Worm (Caenorhabditis elegans) whole organism, L3 larva: ENCODE results near the gene mix-1.

Experiments used
- R02D3.7 ChIP-seq: fragments of 150-350 bp; optimal IDR thresholded peaks from 2 replicates; lab custom pipeline; 2014; ENCODE audit warnings: missing biosample characterization, missing genetic modification characterization
- ZK546.5 ChIP-seq: sonication (generic microtip); optimal IDR thresholded peaks from 2 replicates; lab custom pipeline; 2017; ENCODE audit warnings: missing biosample characterization, missing genetic modification characterization
- aly-2 ChIP-seq: fragments of 150-350 bp; optimal IDR thresholded peaks from 2 replicates; lab custom pipeline; 2014; ENCODE audit warnings: missing biosample characterization, missing genetic modification characterization
- ama-1 ChIP-seq: fragments of 150-350 bp; optimal IDR thresholded peaks from 2 replicates; lab custom pipeline; 2018
- ceh-28 ChIP-seq: fragments of 150-350 bp; optimal IDR thresholded peaks from 2 replicates; lab custom pipeline; 2014; ENCODE audit warnings: missing biosample characterization, missing genetic modification reagents, missing genetic modification characterization
- ceh-82 ChIP-seq: fragments of 150-350 bp; optimal IDR thresholded peaks from 2 replicates; lab custom pipeline; 2014; ENCODE audit warnings: missing biosample characterization, missing genetic modification characterization
- ceh-9 ChIP-seq: sonication (generic microtip); optimal IDR thresholded peaks from 2 replicates; lab custom pipeline; 2018; ENCODE audit warnings: missing biosample characterization, missing genetic modification characterization
- daf-12 ChIP-seq: fragments of 150-350 bp; optimal IDR thresholded peaks from 2 replicates; lab custom pipeline; 2014; ENCODE audit warnings: missing biosample characterization, missing genetic modification reagents, missing genetic modification characterization
- egl-5 ChIP-seq: fragments of 150-350 bp; optimal IDR thresholded peaks from 2 replicates; lab custom pipeline; 2017; ENCODE audit warnings: missing biosample characterization, missing genetic modification reagents, missing genetic modification characterization, inconsistent platforms
- elt-1 ChIP-seq: fragments of 150-350 bp; optimal IDR thresholded peaks from 2 replicates; lab custom pipeline; 2014; ENCODE audit warnings: missing biosample characterization, missing genetic modification characterization
- elt-2 ChIP-seq: sonication (generic microtip); optimal IDR thresholded peaks from 2 replicates; lab custom pipeline; 2016; ENCODE audit warnings: missing genetic modification reagents, mild to moderate bottlenecking, missing genetic modification characterization, missing compliant biosample characterization
- elt-3 ChIP-seq, 3 experiments: fragments of 150-350 bp in 1 of 3; sonication (generic microtip) in 2 of 3; optimal IDR thresholded peaks; 2 replicates in 2 of 3; 4 replicates in 1 of 3; lab custom pipeline; 2014 to 2017; ENCODE audit warnings: missing biosample characterization in 3 of 3, missing genetic modification characterization in 3 of 3
- eor-1 ChIP-seq, 2 experiments: fragments of 150-350 bp; optimal IDR thresholded peaks; 2 replicates each; lab custom pipeline; 2014 to 2018; ENCODE audit warnings: missing biosample characterization in 2 of 2, missing genetic modification characterization in 2 of 2
- fkh-10 ChIP-seq: sonication (generic microtip); optimal IDR thresholded peaks from 2 replicates; lab custom pipeline; 2017; ENCODE audit warnings: missing biosample characterization, missing genetic modification reagents, missing genetic modification characterization
- fkh-2 ChIP-seq: fragments of 150-350 bp; optimal IDR thresholded peaks from 2 replicates; lab custom pipeline; 2014; ENCODE audit warnings: missing biosample characterization, missing genetic modification reagents, missing genetic modification characterization
- hmg-11 ChIP-seq: sonication (generic microtip); optimal IDR thresholded peaks from 2 replicates; lab custom pipeline; 2016; ENCODE audit warnings: missing genetic modification characterization, missing compliant biosample characterization
- jun-1 ChIP-seq: fragments of 150-350 bp; optimal IDR thresholded peaks from 2 replicates; lab custom pipeline; 2014; ENCODE audit warnings: missing biosample characterization, missing genetic modification reagents, missing genetic modification characterization
- lin-15B ChIP-seq: fragments of 150-350 bp; optimal IDR thresholded peaks from 2 replicates; lab custom pipeline; 2014; ENCODE audit warnings: missing biosample characterization, missing genetic modification characterization
- lin-39 ChIP-seq: fragments of 150-350 bp; optimal IDR thresholded peaks from 2 replicates; lab custom pipeline; 2018; ENCODE audit warnings: missing biosample characterization, missing genetic modification reagents, missing genetic modification characterization
- lsy-12 ChIP-seq: sonication (generic microtip); optimal IDR thresholded peaks from 2 replicates; lab custom pipeline; 2016; ENCODE audit warnings: mild to moderate bottlenecking, missing genetic modification characterization, missing compliant biosample characterization
- mml-1 ChIP-seq: fragments of 150-350 bp; sonication (generic microtip); optimal IDR thresholded peaks from 3 replicates; lab custom pipeline; 2014; ENCODE audit warnings: missing biosample characterization, missing genetic modification characterization
- nfya-1 ChIP-seq: sonication (generic microtip); optimal IDR thresholded peaks from 2 replicates; lab custom pipeline; 2017; ENCODE audit warnings: missing genetic modification characterization, mild to moderate bottlenecking, missing compliant biosample characterization, antibody characterized with exemption, moderate library complexity; ENCODE audit not compliant: insufficient read depth
- nhr-11 ChIP-seq: fragments of 150-350 bp; optimal IDR thresholded peaks from 2 replicates; lab custom pipeline; 2014; ENCODE audit warnings: missing biosample characterization, missing genetic modification characterization
- nhr-23 ChIP-seq: fragments of 150-350 bp; optimal IDR thresholded peaks from 2 replicates; lab custom pipeline; 2014; ENCODE audit warnings: missing biosample characterization, missing genetic modification reagents, missing genetic modification characterization
- nhr-25 ChIP-seq: sonication (generic microtip); optimal IDR thresholded peaks from 2 replicates; lab custom pipeline; 2017; ENCODE audit warnings: missing biosample characterization, missing genetic modification characterization
- nhr-43 ChIP-seq: sonication (generic microtip); optimal IDR thresholded peaks from 2 replicates; lab custom pipeline; 2016; ENCODE audit warnings: mild to moderate bottlenecking, missing genetic modification characterization, missing compliant biosample characterization; ENCODE audit not compliant: poor library complexity, severe bottlenecking
- nhr-67 ChIP-seq: fragments of 150-350 bp; optimal IDR thresholded peaks from 2 replicates; lab custom pipeline; 2014; ENCODE audit warnings: missing biosample characterization, missing genetic modification characterization
- nhr-76 ChIP-seq: fragments of 150-350 bp; sonication (generic microtip); optimal IDR thresholded peaks from 5 replicates; lab custom pipeline; 2014; ENCODE audit warnings: missing biosample characterization, missing genetic modification characterization
- pha-4 ChIP-seq: fragments of 150-350 bp; optimal IDR thresholded peaks from 2 replicates; lab custom pipeline; 2014; ENCODE audit warnings: missing biosample characterization, missing genetic modification reagents, missing genetic modification characterization
- pqm-1 ChIP-seq: fragments of 150-350 bp; optimal IDR thresholded peaks from 2 replicates; lab custom pipeline; 2017; ENCODE audit warnings: missing biosample characterization, missing genetic modification characterization, inconsistent platforms
- sea-2 ChIP-seq: fragments of 150-350 bp; sonication (generic microtip); optimal IDR thresholded peaks from 4 replicates; lab custom pipeline; 2014; ENCODE audit warnings: missing biosample characterization, missing genetic modification reagents, missing genetic modification characterization
- skn-1 ChIP-seq: fragments of 150-350 bp; optimal IDR thresholded peaks from 2 replicates; lab custom pipeline; 2014; ENCODE audit warnings: missing biosample characterization, missing genetic modification characterization
- snpc-4 ChIP-seq: fragments of 150-350 bp; optimal IDR thresholded peaks from 2 replicates; lab custom pipeline; 2014; ENCODE audit warnings: missing biosample characterization, missing genetic modification characterization
- tbx-2 ChIP-seq: sonication (generic microtip); optimal IDR thresholded peaks from 2 replicates; lab custom pipeline; 2016; ENCODE audit warnings: mild to moderate bottlenecking, missing genetic modification characterization, missing compliant biosample characterization
- unc-39 ChIP-seq: sonication (generic microtip); optimal IDR thresholded peaks from 4 replicates; lab custom pipeline; 2017; ENCODE audit warnings: missing biosample characterization, missing genetic modification characterization
- zag-1 ChIP-seq: fragments of 150-350 bp; optimal IDR thresholded peaks from 2 replicates; lab custom pipeline; 2014; ENCODE audit warnings: missing biosample characterization, missing genetic modification characterization
- ztf-11 ChIP-seq: fragments of 150-350 bp; optimal IDR thresholded peaks from 2 replicates; lab custom pipeline; 2014; ENCODE audit warnings: missing biosample characterization, missing genetic modification characterization

The mix-1 gene

ce11 chrII:10870698-10871097 is 46.7 kb downstream of the mix-1 start:
- TF ChIP-seq lin-15B (no peak), ama-1 (lab: Kevin White, UChicago) (no peak), pha-4 (tag; lab: Kevin White, UChicago) (no peak), ztf-11 (no peak), skn-1 (tag; lab: Kevin White, UChicago) (no peak), hmg-11 (tag; lab: Kevin White, UChicago) (no peak), unc-39 (no peak), pqm-1 (tag; lab: Kevin White, UChicago) (no peak), daf-12 (tag; lab: Kevin White, UChicago) (no peak), nhr-43 (tag; lab: Kevin White, UChicago) (no peak), lsy-12 (tag; lab: Kevin White, UChicago) (no peak), nhr-67 (tag; lab: Kevin White, UChicago) (no peak), ZK546.5 (no peak), elt-3 (tag; optimal IDR thresholded peaks at IDR 0.05; lab: Kevin White, UChicago) (no peak), aly-2 (tag; lab: Kevin White, UChicago) (no peak)

DNA sequence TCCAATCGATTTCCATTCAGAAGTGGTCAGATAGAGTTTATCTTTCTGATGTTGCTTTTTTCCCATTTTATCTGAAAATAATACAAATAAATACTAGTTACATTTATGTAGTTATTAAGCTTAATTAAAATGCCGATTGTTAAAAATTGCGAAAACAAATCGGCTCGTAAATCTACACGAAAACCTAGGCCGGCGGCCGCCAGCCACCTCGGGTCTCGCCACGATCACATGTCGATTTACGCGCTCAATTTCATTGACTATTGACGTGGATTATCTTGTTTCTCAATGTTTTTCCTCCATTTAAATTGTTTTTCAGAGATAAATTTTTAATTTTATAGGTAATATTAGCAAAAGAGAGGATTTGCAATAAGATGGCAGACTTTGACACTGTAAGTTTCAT is 48.5 kb downstream of the mix-1 start, which contains the start of the genes cyn-4 and copz-1:
Gene cyn-4, minus strand, starts transcription at position 71 of the 400 bp plus-strand sequence.
Gene copz-1, plus strand, starts transcription at position 339 of the 400 bp plus-strand sequence.
- TF ChIP-seq fkh-2 (tag; lab: Kevin White, UChicago) (no peak), fkh-10 (GFP tag; lab: Kevin White, UChicago) (peak; percentile 31), lin-39 (tag; lab: Kevin White, UChicago) (peak; percentile 80), egl-5 (peak; percentile 62), nhr-23 (tag; lab: Kevin White, UChicago) (peak; percentile 83), lsy-12 (tag; lab: Kevin White, UChicago) (peak; percentile 16), ceh-9 (no peak), eor-1 (tag; optimal IDR thresholded peaks at IDR 0.05; lab: Kevin White, UChicago) (no peak), ceh-82 (tag; lab: Kevin White, UChicago) (peak; percentile 63), nhr-43 (tag; lab: Kevin White, UChicago) (peak; percentile 75), zag-1 (tag; lab: Kevin White, UChicago) (no peak), pha-4 (tag; lab: Kevin White, UChicago) (peak; percentile 89), nfya-1 (tag; lab: Kevin White, UChicago) (peak; percentile 90), nhr-76 (tag; lab: Kevin White, UChicago) (no peak), lin-15B (peak; percentile 93), nhr-11 (tag; lab: Kevin White, UChicago) (no peak), R02D3.7 (peak; percentile 98), snpc-4 (peak; percentile 87), nhr-67 (tag; lab: Kevin White, UChicago) (no peak), elt-2 (peak; percentile 29), elt-1 (tag; lab: Kevin White, UChicago) (peak; percentile 30), nhr-25 (tag; lab: Kevin White, UChicago) (peak; percentile 82), hmg-11 (tag; lab: Kevin White, UChicago) (peak; percentile 60), ceh-28 (tag; lab: Kevin White, UChicago) (peak; percentile 39)
- TF ChIP-seq, all 47 proteins: peak for 17

DNA sequence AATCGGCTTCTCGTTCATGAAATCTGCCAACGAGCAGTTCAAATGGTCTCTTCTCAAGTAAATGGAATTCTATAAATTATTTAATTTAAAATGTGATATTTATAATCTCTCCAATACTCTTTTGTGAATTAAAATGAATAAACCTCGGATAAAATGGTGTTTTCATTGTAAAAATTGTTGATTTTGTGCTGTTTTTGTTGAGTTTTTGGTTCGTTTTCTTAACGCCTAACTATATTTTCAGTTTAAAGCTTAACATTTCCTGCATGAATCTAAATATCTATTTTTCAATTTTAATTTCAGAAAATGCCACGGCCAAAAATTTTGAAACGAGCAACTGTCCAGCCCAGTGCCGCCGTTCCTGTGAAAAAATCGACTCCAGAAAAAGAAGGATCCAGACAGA is 49.6 kb downstream of the mix-1 start, which contains the start of gene orc-2:
Gene orc-2, plus strand, starts transcription at position 301 of the 400 bp plus-strand sequence.
- TF ChIP-seq tbx-2 (tag; lab: Kevin White, UChicago) (no peak), egl-5 (no peak), eor-1 (tag; optimal IDR thresholded peaks at IDR 0.05; lab: Kevin White, UChicago) (no peak), sea-2 (GFP tag; lab: Kevin White, UChicago) (no peak), nhr-76 (tag; lab: Kevin White, UChicago) (no peak), jun-1 (tag; lab: Kevin White, UChicago) (no peak), ceh-9 (no peak), fkh-2 (tag; lab: Kevin White, UChicago) (no peak), elt-2 (no peak), zag-1 (tag; lab: Kevin White, UChicago) (no peak), hmg-11 (tag; lab: Kevin White, UChicago) (no peak)

DNA sequence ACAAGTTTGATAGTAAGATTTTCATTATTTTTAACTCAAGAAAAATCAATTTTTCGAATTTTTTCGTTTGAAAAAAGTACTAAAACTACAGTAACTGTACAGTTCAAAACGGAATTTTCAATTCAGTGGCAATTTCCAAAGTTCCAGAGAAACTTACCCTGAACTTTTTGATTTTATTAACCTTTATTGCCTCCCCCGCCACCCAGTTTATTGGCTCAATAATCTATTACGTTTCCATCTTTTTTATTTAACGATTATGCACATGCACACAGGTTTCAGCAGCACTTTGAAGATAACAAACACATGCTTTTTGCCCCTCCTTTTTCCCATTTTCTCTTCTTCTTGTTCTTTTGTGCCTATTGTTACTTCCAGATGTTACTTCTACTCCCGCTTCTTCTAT is 56.6 kb downstream of the mix-1 start, which contains the start of gene lurp-1:
Gene lurp-1, plus strand, starts transcription at position 301 of the 400 bp plus-strand sequence.
- TF ChIP-seq tbx-2 (tag; lab: Kevin White, UChicago): no peak
- no peak for TF ChIP-seq aly-2 (tag; lab: Kevin White, UChicago)
- no peak for TF ChIP-seq skn-1 (tag; lab: Kevin White, UChicago)
- TF ChIP-seq lin-39 (tag; lab: Kevin White, UChicago): no peak
- TF ChIP-seq snpc-4: no peak
- TF ChIP-seq mml-1 (tag; lab: Kevin White, UChicago): no peak
- no peak for TF ChIP-seq unc-39
- no peak for TF ChIP-seq nhr-67 (tag; lab: Kevin White, UChicago)
- no peak for TF ChIP-seq ceh-82 (tag; lab: Kevin White, UChicago)
